Worm (Caenorhabditis elegans) whole organism, L1 larva: ENCODE measurements around the gene arrd-14.

ENCODE experiments used
- C16A3.4 ChIP-seq: fragments of 150-350 bp; optimal IDR thresholded peaks from 2 replicates; lab custom pipeline; 2014; ENCODE audit warnings: missing biosample characterization, missing genetic modification characterization
- F16B12.6 ChIP-seq: fragments of 150-350 bp; optimal IDR thresholded peaks from 2 replicates; lab custom pipeline; 2014; ENCODE audit warnings: missing biosample characterization, missing genetic modification characterization
- grh-1 ChIP-seq: fragments of 200-800 bp; sonication (Bioruptor generic); IDR thresholded peaks from 2 replicates; pipeline ENCODE4 v1.3.6; 2022; ENCODE audit warnings: missing genetic modification reagents, missing genetic modification characterization, missing compliant biosample characterization
- lin-35 ChIP-seq, 2 experiments: fragments of 150-350 bp; optimal IDR thresholded peaks; 2 replicates each; lab custom pipeline; 2014; ENCODE audit warnings: missing biosample characterization in 2 of 2, missing genetic modification characterization in 2 of 2, missing genetic modification reagents in 2 of 2
- lin-39 ChIP-seq: fragments of 150-350 bp; optimal IDR thresholded peaks from 2 replicates; lab custom pipeline; 2014; ENCODE audit warnings: missing biosample characterization, missing genetic modification reagents, missing genetic modification characterization
- mdl-1 ChIP-seq, 2 experiments: fragments of 150-350 bp; optimal IDR thresholded peaks; 2 replicates each; lab custom pipeline; 2014 to 2017; ENCODE audit warnings: missing biosample characterization in 2 of 2, missing genetic modification characterization in 2 of 2, inconsistent platforms in 1 of 2
- nhr-20 ChIP-seq: sonication (generic microtip); optimal IDR thresholded peaks from 2 replicates; lab custom pipeline; 2016; ENCODE audit warnings: mild to moderate bottlenecking, missing genetic modification characterization, missing compliant biosample characterization
- skn-1 ChIP-seq: fragments of 150-350 bp; optimal IDR thresholded peaks from 2 replicates; lab custom pipeline; 2014; ENCODE audit warnings: missing biosample characterization, missing genetic modification characterization
- unc-130 ChIP-seq: fragments of 150-350 bp; optimal IDR thresholded peaks from 2 replicates; lab custom pipeline; 2017; ENCODE audit warnings: missing biosample characterization, missing genetic modification characterization, inconsistent platforms
- ztf-11 ChIP-seq, 2 experiments: sonication (generic microtip); optimal IDR thresholded peaks; 2 replicates each; lab custom pipeline; 2016 to 2017; ENCODE audit warnings: missing genetic modification characterization in 2 of 2, missing biosample characterization in 1 of 2, missing compliant biosample characterization in 1 of 2

ce11 chrII:13717393-13718367 is 34.4 kb upstream of the arrd-14 start:
- TF ChIP-seq C16A3.4 (tag; lab: Kevin White, UChicago) (no peak), lin-35 (GFP tag; optimal IDR thresholded peaks at IDR 0.05; lab: Kevin White, UChicago) (no peak), lin-39 (no peak), grh-1 (GFP tag; lab: Robert Waterston, UW) (no peak), F16B12.6 (tag; lab: Kevin White, UChicago) (no peak), nhr-20 (no peak), ztf-11 (tag; optimal IDR thresholded peaks at IDR 0.05; lab: Kevin White, UChicago) (no peak), skn-1 (tag; lab: Kevin White, UChicago) (no peak), mdl-1 (tag; optimal IDR thresholded peaks at IDR 0.05; lab: Kevin White, UChicago) (no peak), unc-130 (tag; lab: Kevin White, UChicago) (no peak)
